Worm (Caenorhabditis elegans): ENCODE results near the gene tsp-17.

DNA sequence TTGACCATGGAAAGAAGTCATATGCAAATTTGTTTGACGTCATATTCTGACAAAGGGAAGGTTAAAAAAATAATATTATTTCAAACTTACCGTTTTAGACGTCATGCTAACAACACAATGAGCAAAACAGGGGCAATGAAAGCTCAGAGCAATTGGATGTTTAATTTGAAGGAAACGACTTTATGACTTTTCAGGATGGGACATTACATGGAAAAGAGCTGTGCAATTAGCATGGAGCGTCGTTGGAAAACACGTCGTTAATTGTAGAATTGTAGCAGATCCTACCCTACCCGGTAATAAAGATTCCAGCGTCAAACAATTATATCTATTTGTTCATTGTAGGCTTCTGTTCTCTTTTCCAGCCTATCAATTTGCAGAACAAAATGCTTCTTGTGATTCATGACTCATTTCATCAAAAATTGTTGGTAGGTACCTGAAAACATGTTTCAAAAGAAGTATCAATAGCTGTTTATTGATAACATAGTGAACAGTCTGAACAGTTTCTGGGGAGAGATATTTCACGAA lies 7.3 kb upstream of the tsp-17 start, which contains the start of gene ceh-63:
- no peak for TF ChIP-seq elt-2 (tag; optimal IDR thresholded peaks at IDR 0.05)
- TF ChIP-seq daf-12 (tag; optimal IDR thresholded peaks at IDR 0.05) = no peak
- no peak for TF ChIP-seq pha-4 (tag; optimal IDR thresholded peaks at IDR 0.05)
- no peak for TF ChIP-seq ztf-11 (tag; optimal IDR thresholded peaks at IDR 0.05)
- TF ChIP-seq nhr-76 (tag; optimal IDR thresholded peaks at IDR 0.05) = no peak
- no peak for TF ChIP-seq lin-39 (tag; optimal IDR thresholded peaks at IDR 0.05)
- no peak for TF ChIP-seq ama-1 (optimal IDR thresholded peaks at IDR 0.05)
- no peak for TF ChIP-seq R02D3.7 (tag; optimal IDR thresholded peaks at IDR 0.05)
- no peak for TF ChIP-seq pqm-1 (tag; optimal IDR thresholded peaks at IDR 0.05)
- no peak for TF ChIP-seq ztf-4 (tag; optimal IDR thresholded peaks at IDR 0.05)
- TF ChIP-seq ZK546.5 (tag; optimal IDR thresholded peaks at IDR 0.05) = no peak
